Worm (Caenorhabditis elegans): ENCODE data around the gene pqn-39.
"Not testable (repeated sequence)": the region's sequence is repeated elsewhere in the genome, so short reads cannot be mapped to it uniquely, and the experiment has no call there.

DNA sequence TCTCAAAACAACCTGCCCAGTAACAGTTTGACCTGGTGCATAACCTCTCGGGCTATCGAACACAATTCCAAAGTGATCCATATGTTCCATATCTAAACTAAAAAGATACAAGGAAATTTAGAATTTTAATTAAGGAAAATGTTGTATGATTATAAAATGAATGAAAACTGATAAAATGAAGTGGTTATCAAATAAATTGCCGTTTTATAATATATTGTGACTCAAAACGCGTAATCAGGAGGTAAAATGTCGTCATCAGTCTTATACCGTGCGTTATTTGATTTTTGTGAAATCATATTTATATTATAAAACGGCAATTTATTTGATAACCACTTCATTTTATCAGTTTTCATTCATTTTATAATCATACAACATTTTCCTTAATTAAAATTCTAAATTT is 11.9 kb upstream of the pqn-39 start, which contains the start of gene arrd-24:
- TF ChIP-seq nfya-1 (tag; optimal IDR thresholded peaks at IDR 0.05; ENCODE audit: insufficient read depth); nhr-25 (tag; optimal IDR thresholded peaks at IDR 0.05); fos-1 (tag; optimal IDR thresholded peaks at IDR 0.05); nhr-237 (tag; optimal IDR thresholded peaks at IDR 0.05); nhr-11 (tag; optimal IDR thresholded peaks at IDR 0.05); egl-27 (tag; optimal IDR thresholded peaks at IDR 0.05); unc-39 (tag; optimal IDR thresholded peaks at IDR 0.05); lin-39 (tag; optimal IDR thresholded peaks at IDR 0.05); ceh-9 (tag; optimal IDR thresholded peaks at IDR 0.05); unc-62 (GFP tag; optimal IDR thresholded peaks at IDR 0.05); skn-1 (tag; optimal IDR thresholded peaks at IDR 0.05); ZK546.5 (tag; optimal IDR thresholded peaks at IDR 0.05); ama-1 (optimal IDR thresholded peaks at IDR 0.05); nhr-12 (tag; optimal IDR thresholded peaks at IDR 0.05): not testable (repeated sequence)

Measured in whole organism, L3 larva.